Worm (Caenorhabditis elegans): ENCODE results near the gene dph-7.

DNA sequence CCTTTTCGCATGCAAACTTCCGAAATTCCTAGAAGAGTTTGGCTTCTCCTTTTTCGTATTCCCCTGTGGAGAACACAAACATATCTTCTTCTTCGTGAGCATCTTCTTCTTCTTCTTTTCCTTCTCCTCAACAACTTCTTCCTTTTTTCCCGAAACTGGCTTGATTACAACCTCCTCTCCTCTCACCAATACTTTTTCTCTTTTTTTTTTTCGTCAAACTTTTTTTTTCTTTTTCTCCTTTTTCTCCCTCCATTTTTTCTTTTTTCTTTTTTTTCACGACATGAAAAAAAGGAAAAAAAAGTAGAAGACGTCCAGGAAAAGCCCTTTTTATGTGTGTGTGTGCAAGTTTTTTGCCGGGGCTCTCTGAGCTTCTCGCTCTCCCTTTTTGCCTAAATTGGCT lies 44.0 kb upstream of the dph-7 start:
- no peak for TF ChIP-seq ham-2 (GFP tag; optimal IDR thresholded peaks at IDR 0.05)
- no peak for TF ChIP-seq sem-2 (GFP tag; optimal IDR thresholded peaks at IDR 0.05)
- no peak for TF ChIP-seq hlh-1 (tag; optimal IDR thresholded peaks at IDR 0.05)
- TF ChIP-seq sptf-1 (tag; optimal IDR thresholded peaks at IDR 0.05): no peak
- no peak for TF ChIP-seq M03D4.4 (tag; optimal IDR thresholded peaks at IDR 0.05)
- no peak for TF ChIP-seq mep-1 (tag; optimal IDR thresholded peaks at IDR 0.05)
- TF ChIP-seq ztf-11 (tag; optimal IDR thresholded peaks at IDR 0.05): no peak
- no peak for TF ChIP-seq ceh-83 (GFP tag; optimal IDR thresholded peaks at IDR 0.05)
- TF ChIP-seq snpc-4 (tag; optimal IDR thresholded peaks at IDR 0.05): no peak
- TF ChIP-seq elt-3 (tag; optimal IDR thresholded peaks at IDR 0.05): no peak
